Worm (Caenorhabditis elegans) whole organism, L4 larva: Measurements from ENCODE around the gene dec-7.
A peak's percentile ranks its signal among the peaks of the same experiment; 100 is the strongest.

Experiments used
- F44E2.7 ChIP-seq: fragments of 200-800 bp; sonication (Bioruptor generic); IDR thresholded peaks from 2 replicates; pipeline ENCODE4 v2.1.2; 2022; ENCODE audit warnings: missing genetic modification characterization, missing compliant biosample characterization
- T20F7.1 ChIP-seq: fragments of 200-800 bp; sonication (Bioruptor generic); optimal IDR thresholded peaks from 2 replicates; lab custom pipeline; 2018; ENCODE audit warnings: mild to moderate bottlenecking, missing genetic modification characterization, missing compliant biosample characterization
- Y75B8A.6 ChIP-seq: fragments of 200-800 bp; sonication (Bioruptor generic); IDR thresholded peaks from 2 replicates; pipeline ENCODE4 v1.3.6; 2022; ENCODE audit warnings: missing genetic modification reagents, missing genetic modification characterization, missing compliant biosample characterization
- aha-1 ChIP-seq: fragments of 150-350 bp; peaks from one replicate; lab custom pipeline; 2014; ENCODE audit warnings: missing biosample characterization, missing genetic modification characterization
- attf-4 ChIP-seq: sonication (generic microtip); optimal IDR thresholded peaks from 3 replicates; lab custom pipeline; 2017; ENCODE audit warnings: missing biosample characterization, missing genetic modification characterization
- ceh-20 ChIP-seq: fragments of 200-800 bp; sonication (Bioruptor generic); IDR thresholded peaks from 2 replicates; pipeline ENCODE4 v1.3.6; 2022; ENCODE audit warnings: missing genetic modification reagents, missing genetic modification characterization, missing compliant biosample characterization
- ceh-82 ChIP-seq: sonication (generic microtip); optimal IDR thresholded peaks from 2 replicates; lab custom pipeline; 2017; ENCODE audit warnings: missing biosample characterization, missing genetic modification characterization
- ces-1 ChIP-seq: fragments of 150-350 bp; sonication (generic microtip); optimal IDR thresholded peaks from 4 replicates; lab custom pipeline; 2014; ENCODE audit warnings: missing biosample characterization, missing genetic modification reagents, missing genetic modification characterization
- cey-2 ChIP-seq: sonication (generic microtip); optimal IDR thresholded peaks from 3 replicates; lab custom pipeline; 2017; ENCODE audit warnings: missing genetic modification characterization, mild to moderate bottlenecking, missing compliant biosample characterization, antibody characterized with exemption, borderline replicate concordance; ENCODE audit not compliant: insufficient read depth
- daf-16 ChIP-seq, 3 experiments: sonication (generic microtip); optimal IDR thresholded peaks; 2 replicates each; lab custom pipeline; 2016 to 2017; ENCODE audit warnings: missing genetic modification characterization in 3 of 3, missing genetic modification reagents in 3 of 3, mild to moderate bottlenecking in 2 of 3, missing compliant biosample characterization in 2 of 3, missing biosample characterization in 1 of 3, moderate library complexity in 1 of 3
- dmd-8 ChIP-seq: fragments of 200-800 bp; sonication (Bioruptor generic); IDR thresholded peaks from 2 replicates; pipeline ENCODE4 v1.3.6; 2022; ENCODE audit warnings: missing genetic modification characterization, missing compliant biosample characterization
- dmd-9 ChIP-seq: fragments of 200-800 bp; sonication (Bioruptor generic); IDR thresholded peaks from 2 replicates; pipeline ENCODE4 v1.3.6; 2022; ENCODE audit warnings: missing genetic modification reagents, missing genetic modification characterization, missing compliant biosample characterization
- dve-1 ChIP-seq: sonication (generic microtip); optimal IDR thresholded peaks from 2 replicates; lab custom pipeline; 2017; ENCODE audit warnings: antibody characterized with exemption, mild to moderate bottlenecking, missing genetic modification characterization, missing compliant biosample characterization; ENCODE audit not compliant: insufficient read depth
- egl-27 ChIP-seq: sonication (generic microtip); optimal IDR thresholded peaks from 3 replicates; lab custom pipeline; 2017; ENCODE audit warnings: missing biosample characterization, missing genetic modification reagents, missing genetic modification characterization
- fos-1 ChIP-seq: fragments of 150-350 bp; optimal IDR thresholded peaks from 2 replicates; lab custom pipeline; 2014; ENCODE audit warnings: missing biosample characterization, missing genetic modification characterization
- hlh-11 ChIP-seq: fragments of 200-800 bp; sonication (Bioruptor generic); optimal IDR thresholded peaks from 2 replicates; lab custom pipeline; 2018; ENCODE audit warnings: mild to moderate bottlenecking, missing genetic modification characterization, missing compliant biosample characterization
- lim-7 ChIP-seq: fragments of 200-800 bp; sonication (Bioruptor generic); IDR thresholded peaks from 2 replicates; pipeline ENCODE4 v1.3.6; 2022; ENCODE audit warnings: missing genetic modification characterization, missing compliant biosample characterization
- lin-13 ChIP-seq: fragments of 150-350 bp; optimal IDR thresholded peaks from 2 replicates; lab custom pipeline; 2014; ENCODE audit warnings: missing biosample characterization, missing genetic modification reagents, missing genetic modification characterization
- lin-29 ChIP-seq: fragments of 200-800 bp; sonication (Bioruptor generic); IDR thresholded peaks from 2 replicates; pipeline ENCODE4 v1.3.6; 2022; ENCODE audit warnings: missing genetic modification reagents, missing genetic modification characterization, missing compliant biosample characterization
- mep-1 ChIP-seq: fragments of 150-350 bp; sonication (generic microtip); optimal IDR thresholded peaks from 3 replicates; lab custom pipeline; 2014; ENCODE audit warnings: missing biosample characterization, missing genetic modification characterization
- mes-2 ChIP-seq: sonication (generic microtip); optimal IDR thresholded peaks from 2 replicates; lab custom pipeline; 2016; ENCODE audit warnings: missing genotype, mild to moderate bottlenecking, missing genetic modification characterization, missing compliant biosample characterization; ENCODE audit not compliant: poor library complexity, severe bottlenecking
- mxl-3 ChIP-seq: fragments of 200-800 bp; sonication (Bioruptor generic); optimal IDR thresholded peaks from 2 replicates; lab custom pipeline; 2018; ENCODE audit warnings: mild to moderate bottlenecking, missing genetic modification characterization, missing compliant biosample characterization
- nhr-237 ChIP-seq: sonication (generic microtip); optimal IDR thresholded peaks from 2 replicates; lab custom pipeline; 2017; ENCODE audit warnings: missing biosample characterization, missing genetic modification characterization
- nhr-28 ChIP-seq: fragments of 150-350 bp; optimal IDR thresholded peaks from 2 replicates; lab custom pipeline; 2014; ENCODE audit warnings: missing biosample characterization, missing genetic modification characterization
- nhr-41 ChIP-seq: fragments of 200-800 bp; sonication (Bioruptor generic); IDR thresholded peaks from 2 replicates; pipeline ENCODE4 v1.3.6; 2022; ENCODE audit warnings: missing genetic modification reagents, missing genetic modification characterization, missing compliant biosample characterization
- nhr-48 ChIP-seq: sonication (generic microtip); optimal IDR thresholded peaks from 2 replicates; lab custom pipeline; 2016; ENCODE audit warnings: mild to moderate bottlenecking, missing genetic modification characterization, missing compliant biosample characterization
- nhr-6 ChIP-seq: fragments of 150-350 bp; optimal IDR thresholded peaks from 2 replicates; lab custom pipeline; 2014; ENCODE audit warnings: missing biosample characterization, missing genetic modification characterization
- nhr-76 ChIP-seq: fragments of 150-350 bp; optimal IDR thresholded peaks from 2 replicates; lab custom pipeline; 2014; ENCODE audit warnings: missing biosample characterization, missing genetic modification characterization
- php-3 ChIP-seq: fragments of 200-800 bp; sonication (Bioruptor generic); IDR thresholded peaks from 2 replicates; pipeline ENCODE4 v1.3.6; 2022; ENCODE audit warnings: missing genetic modification reagents, missing genetic modification characterization, missing compliant biosample characterization
- pqm-1 ChIP-seq: sonication (generic microtip); optimal IDR thresholded peaks from 2 replicates; lab custom pipeline; 2017; ENCODE audit warnings: missing biosample characterization, missing genetic modification characterization
- saeg-2 ChIP-seq: fragments of 200-800 bp; sonication (Bioruptor generic); IDR thresholded peaks from 2 replicates; pipeline ENCODE4 v1.3.6; 2022; ENCODE audit warnings: missing genetic modification reagents, missing genetic modification characterization, missing compliant biosample characterization
- sdz-12 ChIP-seq: fragments of 200-800 bp; sonication (Bioruptor generic); optimal IDR thresholded peaks from 2 replicates; lab custom pipeline; 2018; ENCODE audit warnings: mild to moderate bottlenecking, missing genetic modification characterization, missing compliant biosample characterization
- skn-1 ChIP-seq: fragments of 150-350 bp; optimal IDR thresholded peaks from 2 replicates; lab custom pipeline; 2014; ENCODE audit warnings: missing biosample characterization, missing genetic modification characterization
- snpc-1.2 ChIP-seq: fragments of 200-800 bp; sonication (Bioruptor generic); IDR thresholded peaks from 2 replicates; pipeline ENCODE4 v1.3.6; 2022; ENCODE audit warnings: missing genetic modification reagents, missing genetic modification characterization, missing compliant biosample characterization
- spr-1 ChIP-seq: sonication (generic microtip); optimal IDR thresholded peaks from 2 replicates; lab custom pipeline; 2016; ENCODE audit warnings: mild to moderate bottlenecking, missing genetic modification characterization, missing compliant biosample characterization
- spr-3 ChIP-seq: fragments of 200-800 bp; sonication (Bioruptor generic); optimal IDR thresholded peaks from 2 replicates; lab custom pipeline; 2018; ENCODE audit warnings: mild to moderate bottlenecking, missing genetic modification characterization, missing compliant biosample characterization
- tra-1 ChIP-seq: fragments of 200-800 bp; sonication (Bioruptor generic); IDR thresholded peaks from 2 replicates; pipeline ENCODE4 v1.3.6; 2022; ENCODE audit warnings: missing genetic modification reagents, missing genetic modification characterization, missing compliant biosample characterization
- unc-62 ChIP-seq, 3 experiments: fragments of 150-350 bp in 1 of 3; sonication (generic microtip); optimal IDR thresholded peaks in 2 of 3; peaks in 1 of 3; 1 replicate in 1 of 3; 2 replicates in 2 of 3; lab custom pipeline; 2014 to 2017; ENCODE audit warnings: missing biosample characterization in 3 of 3, missing genetic modification characterization in 3 of 3, missing genetic modification reagents in 3 of 3, missing genotype in 1 of 3
- vab-7 ChIP-seq: fragments of 200-800 bp; sonication (Bioruptor generic); IDR thresholded peaks from 2 replicates; pipeline ENCODE4 v1.3.6; 2022; ENCODE audit warnings: missing genetic modification reagents, missing genetic modification characterization, missing compliant biosample characterization
- zfp-3 ChIP-seq: fragments of 200-800 bp; sonication (Bioruptor generic); conservative IDR thresholded peaks from 2 replicates; pipeline ENCODE4 v1.3.6; 2022; ENCODE audit warnings: missing genetic modification reagents, missing genetic modification characterization, missing compliant biosample characterization

dec-7 gene

ce11 chrIII:9922874-9923273, 9.3 kb upstream of the dec-7 start, which contains the start of gene cbp-2:
TSS of gene cbp-2 (plus strand) at chrIII:9923174.
- no peak for TF ChIP-seq spr-3 (GFP tag; lab: Kevin White, UChicago)

ce11 chrIII:9926650-9927049, 5.5 kb upstream of the dec-7 start, which contains the start of gene ttr-3:
TSS of gene ttr-3 (minus strand) at chrIII:9926750.
- peak; percentile 25 for TF ChIP-seq dve-1 (tag; lab: Kevin White, UChicago)
- TF ChIP-seq sdz-12 (GFP tag; lab: Kevin White, UChicago), result no peak

ce11 chrIII:9927378-9927777, 4.8 kb upstream of the dec-7 start, which contains the start of gene ttr-2:
TSS of gene ttr-2 (plus strand) at chrIII:9927769.
- peak; percentile 42 for TF ChIP-seq nhr-28 (tag; lab: Kevin White, UChicago)
- no peak for TF ChIP-seq Y75B8A.6 (GFP tag; lab: Robert Waterston, UW)
- TF ChIP-seq saeg-2 (GFP tag; lab: Robert Waterston, UW), result no peak
- peak; percentile 2 for TF ChIP-seq mep-1 (tag; lab: Kevin White, UChicago)

- no peak for TF ChIP-seq dmd-8 (GFP tag; lab: Robert Waterston, UW)
- no peak for TF ChIP-seq ceh-82 (tag; lab: Kevin White, UChicago)
- no peak for TF ChIP-seq nhr-48 (tag; lab: Kevin White, UChicago)
- no peak for TF ChIP-seq spr-1 (tag; lab: Kevin White, UChicago)
- TF ChIP-seq T20F7.1 (GFP tag; lab: Kevin White, UChicago), result no peak
- TF ChIP-seq ces-1 (GFP tag; lab: Kevin White, UChicago), result no peak
- TF ChIP-seq php-3, result no peak
- TF ChIP-seq F44E2.7 (GFP tag; lab: Robert Waterston, UW), result no peak
- TF ChIP-seq vab-7, result no peak
- no peak for TF ChIP-seq fos-1 (tag; lab: Kevin White, UChicago)
- TF ChIP-seq nhr-41 (GFP tag; lab: Robert Waterston, UW), result no peak
- TF ChIP-seq attf-4 (tag; lab: Kevin White, UChicago), result no peak
- TF ChIP-seq zfp-3 (GFP tag; lab: Robert Waterston, UW), result no peak
- TF ChIP-seq ceh-20 (GFP tag; lab: Robert Waterston, UW), result no peak
- TF ChIP-seq lin-13 (GFP tag; lab: Kevin White, UChicago), result no peak
- no peak for TF ChIP-seq skn-1 (tag; lab: Kevin White, UChicago)
- TF ChIP-seq snpc-1.2 (GFP tag; lab: Robert Waterston, UW), result no peak
- TF ChIP-seq mes-2 (tag; lab: Kevin White, UChicago), result no peak
- no peak for TF ChIP-seq dmd-9 (GFP tag; lab: Robert Waterston, UW)
- no peak for TF ChIP-seq spr-3 (GFP tag; lab: Kevin White, UChicago)
Measured at ce11 chrIII:9928777-9929176, 3.4 kb upstream of the dec-7 start, which contains the start of gene ttr-1. TSS of gene ttr-1 (plus strand) at chrIII:9929077.

ce11 chrIII:9929525-9929924, 2.7 kb upstream of the dec-7 start:
- no peak for TF ChIP-seq lim-7 (GFP tag; lab: Robert Waterston, UW)
- TF ChIP-seq nhr-28 (tag; lab: Kevin White, UChicago), result no peak
- no peak for TF ChIP-seq nhr-76 (tag; lab: Kevin White, UChicago)
- TF ChIP-seq aha-1 (tag; lab: Kevin White, UChicago), result peak; percentile 84
- TF ChIP-seq spr-1 (tag; lab: Kevin White, UChicago), result no peak
- TF ChIP-seq lin-29, result no peak
- no peak for TF ChIP-seq php-3
- TF ChIP-seq cey-2 (tag; lab: Kevin White, UChicago), result no peak

ce11 chrIII:9930406-9930805, 1.8 kb upstream of the dec-7 start:
- TF ChIP-seq mxl-3 (GFP tag; lab: Kevin White, UChicago) (peak; percentile 11), nhr-6 (no peak), php-3 (peak; percentile 60), nhr-41 (GFP tag; lab: Robert Waterston, UW) (0 out of 2 replicates have a peak, but pooled peaks have one; percentile 9), pqm-1 (tag; lab: Kevin White, UChicago) (peak; percentile 95), T20F7.1 (GFP tag; lab: Kevin White, UChicago) (peak; percentile 1), tra-1 (GFP tag; lab: Robert Waterston, UW) (0 out of 2 replicates have a peak, but pooled peaks have one; percentile 70), nhr-237 (tag; lab: Kevin White, UChicago) (no peak), spr-1 (tag; lab: Kevin White, UChicago) (no peak), egl-27 (tag; lab: Kevin White, UChicago) (no peak), unc-62 (GFP tag; optimal IDR thresholded peaks at IDR 0.05 in 1 of 2; lab: Kevin White, UChicago) (peak in 1 of 2 experiments; percentile 58), unc-62 (tag; optimal IDR thresholded peaks at IDR 0.05; lab: Kevin White, UChicago) (no peak), daf-16 (GFP tag; optimal IDR thresholded peaks at IDR 0.05; lab: Kevin White, UChicago) (peak in 1 of 2 experiments; percentile 26), daf-16 (tag; optimal IDR thresholded peaks at IDR 0.05; lab: Kevin White, UChicago) (peak; percentile 89), hlh-11 (tag; lab: Kevin White, UChicago) (peak; percentile 85)
